Fruit fly (Drosophila melanogaster): Measurements from ENCODE around the gene RanBP3.

Gene RanBP3

DNA sequence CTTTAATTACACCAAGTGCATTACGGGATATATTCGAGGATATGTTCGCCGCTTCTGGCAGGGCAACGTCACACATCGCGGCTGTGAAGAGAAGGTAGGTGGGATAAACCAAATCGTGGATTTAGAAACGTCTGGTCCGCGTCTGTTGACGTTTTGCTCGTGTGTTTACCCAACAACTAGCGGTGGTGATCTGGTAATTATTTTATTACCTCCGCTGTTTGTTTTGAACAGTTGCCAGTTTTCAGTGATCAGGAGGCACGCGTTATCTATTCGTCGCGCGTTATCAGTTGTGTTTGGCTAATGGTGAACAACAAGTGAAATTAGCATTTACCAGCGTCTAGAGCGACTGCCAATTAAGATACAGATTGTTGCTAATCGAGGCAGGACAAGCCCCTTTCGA, 23.6 kb downstream of the RanBP3 start (continued):
- TF ChIP-seq seq (GFP tag; IDR thresholded peaks at IDR 0.05) (no peak), Doc2 (GFP tag; IDR thresholded peaks at IDR 0.05) (no peak), Ravus (GFP tag; IDR thresholded peaks at IDR 0.05) (no peak), CG2199 (GFP tag; IDR thresholded peaks at IDR 0.05) (no peak), Dip2 (GFP tag; IDR thresholded peaks at IDR 0.05) (no peak), unc-4 (GFP tag; IDR thresholded peaks at IDR 0.05; ENCODE audit: partially characterized antibody) (no peak), Hr39 (optimal IDR thresholded peaks at IDR 0.05) (no peak), crp (GFP tag; optimal IDR thresholded peaks at IDR 0.05) (no peak), ro (GFP tag; IDR thresholded peaks at IDR 0.05) (no peak), Abd-B (GFP tag; optimal IDR thresholded peaks at IDR 0.05) (no peak), vvl (GFP tag; IDR thresholded peaks at IDR 0.05) (no peak), Camta (GFP tag; optimal IDR thresholded peaks at IDR 0.05) (no peak), wor (GFP tag; IDR thresholded peaks at IDR 0.05) (no peak), peb (GFP tag; IDR thresholded peaks at IDR 0.05) (no peak), CTCF (GFP tag; optimal IDR thresholded peaks at IDR 0.05) (no peak), tup (GFP tag; optimal IDR thresholded peaks at IDR 0.05) (peak; percentile 40), slp2 (GFP tag; optimal IDR thresholded peaks at IDR 0.05) (no peak), luna (GFP tag; optimal IDR thresholded peaks at IDR 0.05) (no peak), CG4424 (GFP tag; optimal IDR thresholded peaks at IDR 0.05) (no peak), CG1603 (tag; optimal IDR thresholded peaks at IDR 0.05) (peak; percentile 9), dm (GFP tag; optimal IDR thresholded peaks at IDR 0.05) (no peak), insv (GFP tag; optimal IDR thresholded peaks at IDR 0.05) (peak in 1 of 2 experiments; percentile 27), nmo (GFP tag; optimal IDR thresholded peaks at IDR 0.05) (no peak), CG11560 (tag; IDR thresholded peaks at IDR 0.05) (no peak), fd3F (GFP tag; optimal IDR thresholded peaks at IDR 0.05) (peak; percentile 13), Lhr (GFP tag; optimal IDR thresholded peaks at IDR 0.05) (no peak), lov (optimal IDR thresholded peaks at IDR 0.05) (no peak), lov (GFP tag; IDR thresholded peaks at IDR 0.05) (no peak), Hmx (GFP tag; optimal IDR thresholded peaks at IDR 0.05) (no peak), Mad (GFP tag; optimal IDR thresholded peaks at IDR 0.05) (no peak), Bteb2 (GFP tag; optimal IDR thresholded peaks at IDR 0.05) (no peak), CG6854 (GFP tag; optimal IDR thresholded peaks at IDR 0.05) (peak; percentile 55), CG1024 (GFP tag; IDR thresholded peaks at IDR 0.05) (no peak), sna (GFP tag; IDR thresholded peaks at IDR 0.05; ENCODE audit: partially characterized antibody) (no peak), Sry-δ (GFP tag; optimal IDR thresholded peaks at IDR 0.05) (no peak), Blimp-1 (GFP tag; optimal IDR thresholded peaks at IDR 0.05) (peak; percentile 14), abd-A (tag; optimal IDR thresholded peaks at IDR 0.05) (no peak), CG14965 (GFP tag; optimal IDR thresholded peaks at IDR 0.05; ENCODE audit: borderline replicate concordance) (no peak), CG18011 (GFP tag; optimal IDR thresholded peaks at IDR 0.05) (no peak), ewg (GFP tag; optimal IDR thresholded peaks at IDR 0.05) (no peak), ranshi (GFP tag; IDR thresholded peaks at IDR 0.05) (0 out of 2 replicates have a peak, but pooled peaks have one; percentile 32), CG43689 (GFP tag; IDR thresholded peaks at IDR 0.05) (no peak), gsb-n (tag; optimal IDR thresholded peaks at IDR 0.05) (no peak), Hsf (GFP tag; optimal IDR thresholded peaks at IDR 0.05) (no peak), HLH4C (GFP tag; IDR thresholded peaks at IDR 0.05; ENCODE audit: partially characterized antibody) (no peak), CG8944 (GFP tag; optimal IDR thresholded peaks at IDR 0.05) (no peak), CG33213 (GFP tag; optimal IDR thresholded peaks at IDR 0.05) (no peak), HmgZ (tag; optimal IDR thresholded peaks at IDR 0.05) (peak; percentile 57), Lim3 (GFP tag; IDR thresholded peaks at IDR 0.05) (no peak), Meics (GFP tag; optimal IDR thresholded peaks at IDR 0.05) (peak; percentile 62), hkb (optimal IDR thresholded peaks at IDR 0.05) (no peak), hkb (GFP tag; IDR thresholded peaks at IDR 0.05) (peak; percentile 54; the same call in 1 of the 2 replicates), Xbp1 (GFP tag; optimal IDR thresholded peaks at IDR 0.05) (no peak), NC2β (GFP tag; optimal IDR thresholded peaks at IDR 0.05) (no peak)
